Fruit fly (Drosophila melanogaster): ENCODE data around the gene Cpr12A.

Gene Cpr12A

dm6 chrX:13543343-13543742 lies at the start of gene Cpr12A:
Cpr12A (plus strand) TSS chrX:13543643.
- TF ChIP-seq acj6 (GFP tag; optimal IDR thresholded peaks at IDR 0.05), result no peak
- no peak for TF ChIP-seq spab (GFP tag; optimal IDR thresholded peaks at IDR 0.05)
- no peak for TF ChIP-seq CG11762 (GFP tag; optimal IDR thresholded peaks at IDR 0.05; ENCODE audit: insufficient read depth)
- no peak for TF ChIP-seq CG10631 (GFP tag; optimal IDR thresholded peaks at IDR 0.05)
- TF ChIP-seq dac (GFP tag; optimal IDR thresholded peaks at IDR 0.05), result no peak
- TF ChIP-seq CG31627 (GFP tag; optimal IDR thresholded peaks at IDR 0.05), result no peak
- TF ChIP-seq salr (GFP tag; optimal IDR thresholded peaks at IDR 0.05), result no peak
- TF ChIP-seq CG8319 (GFP tag; optimal IDR thresholded peaks at IDR 0.05), result no peak
- TF ChIP-seq CG34406 (GFP tag; optimal IDR thresholded peaks at IDR 0.05), result no peak
- no peak for TF ChIP-seq CG1621 (tag; optimal IDR thresholded peaks at IDR 0.05)
- peak; percentile 4 for TF ChIP-seq Met (GFP tag; optimal IDR thresholded peaks at IDR 0.05)
- TF ChIP-seq vri (GFP tag; optimal IDR thresholded peaks at IDR 0.05), result peak; percentile 7
- no peak for TF ChIP-seq Sox14 (GFP tag; optimal IDR thresholded peaks at IDR 0.05)
- TF ChIP-seq CG8632 (GFP tag; optimal IDR thresholded peaks at IDR 0.05), result peak; percentile 18
- no peak for TF ChIP-seq fd85E (GFP tag; optimal IDR thresholded peaks at IDR 0.05)
- peak; percentile 29 for TF ChIP-seq esn (GFP tag; optimal IDR thresholded peaks at IDR 0.05)
- no peak for TF ChIP-seq pdm3 (GFP tag; optimal IDR thresholded peaks at IDR 0.05)
- no peak for TF ChIP-seq CG16779 (tag; optimal IDR thresholded peaks at IDR 0.05)
- TF ChIP-seq Gug (GFP tag; IDR thresholded peaks at IDR 0.05), result no peak
- no peak for TF ChIP-seq CG4318 (GFP tag; optimal IDR thresholded peaks at IDR 0.05)
- TF ChIP-seq Eip75B (GFP tag; optimal IDR thresholded peaks at IDR 0.05), result no peak
- TF ChIP-seq ss (GFP tag; optimal IDR thresholded peaks at IDR 0.05), result peak; percentile 0 to 11
- no peak for TF ChIP-seq Ets21C (GFP tag; optimal IDR thresholded peaks at IDR 0.05)
- TF ChIP-seq CG3032 (tag; optimal IDR thresholded peaks at IDR 0.05), result peak; percentile 30
- TF ChIP-seq CG3919 (GFP tag; optimal IDR thresholded peaks at IDR 0.05), result peak; percentile 3
- TF ChIP-seq Eip78C (GFP tag), result peak; percentile 64
- no peak for TF ChIP-seq CG32006 (GFP tag; optimal IDR thresholded peaks at IDR 0.05)
- no peak for TF ChIP-seq CG8119 (GFP tag; IDR thresholded peaks at IDR 0.05)
- peak; percentile 11 for TF ChIP-seq OdsH (GFP tag; optimal IDR thresholded peaks at IDR 0.05)
- no peak for TF ChIP-seq dsx (GFP tag; optimal IDR thresholded peaks at IDR 0.05; ENCODE audit: poor library complexity, severe bottlenecking)

dm6 chrX:13527706-13528105 lies 15.7 kb upstream of the Cpr12A start, which contains the start of gene CG15754:
CG15754 (plus strand) TSS chrX:13528006.
- TF ChIP-seq esn (GFP tag; optimal IDR thresholded peaks at IDR 0.05) (no peak), CG8632 (GFP tag; optimal IDR thresholded peaks at IDR 0.05) (no peak), CG11294 (GFP tag; IDR thresholded peaks at IDR 0.05) (no peak), Met (GFP tag; optimal IDR thresholded peaks at IDR 0.05) (no peak), CG9139 (GFP tag; optimal IDR thresholded peaks at IDR 0.05) (no peak), CG6854 (GFP tag; optimal IDR thresholded peaks at IDR 0.05) (no peak), Blimp-1 (GFP tag; optimal IDR thresholded peaks at IDR 0.05) (no peak), Hr4 (GFP tag; optimal IDR thresholded peaks at IDR 0.05) (no peak)

dm6 chrX:13529673-13530072 lies 13.8 kb upstream of the Cpr12A start:
- TF ChIP-seq CG11294 (GFP tag; IDR thresholded peaks at IDR 0.05) (no peak), CG6808 (GFP tag; optimal IDR thresholded peaks at IDR 0.05) (no peak), cyc (GFP tag; optimal IDR thresholded peaks at IDR 0.05) (peak; percentile 7), CG1621 (tag; optimal IDR thresholded peaks at IDR 0.05) (no peak), esn (GFP tag; optimal IDR thresholded peaks at IDR 0.05) (no peak), Ets96B (tag; optimal IDR thresholded peaks at IDR 0.05) (no peak), CG16779 (tag; optimal IDR thresholded peaks at IDR 0.05) (no peak), salr (GFP tag; optimal IDR thresholded peaks at IDR 0.05) (no peak), Hr38 (GFP tag; optimal IDR thresholded peaks at IDR 0.05) (no peak), pdm3 (GFP tag; optimal IDR thresholded peaks at IDR 0.05) (no peak), dsx (GFP tag; optimal IDR thresholded peaks at IDR 0.05; ENCODE audit: poor library complexity, severe bottlenecking) (no peak), Eip78C (GFP tag) (peak; percentile 58), CG4318 (GFP tag; optimal IDR thresholded peaks at IDR 0.05) (no peak), Sox15 (GFP tag; optimal IDR thresholded peaks at IDR 0.05) (no peak), CG11902 (GFP tag; optimal IDR thresholded peaks at IDR 0.05) (no peak), fd59A (GFP tag; optimal IDR thresholded peaks at IDR 0.05) (no peak), vri (GFP tag; optimal IDR thresholded peaks at IDR 0.05) (no peak), CG7368 (GFP tag; optimal IDR thresholded peaks at IDR 0.05) (no peak), Hr39 (GFP tag; optimal IDR thresholded peaks at IDR 0.05) (no peak), CG10631 (GFP tag; optimal IDR thresholded peaks at IDR 0.05) (peak; percentile 29), lz (GFP tag; optimal IDR thresholded peaks at IDR 0.05) (no peak), CG11762 (GFP tag; optimal IDR thresholded peaks at IDR 0.05; ENCODE audit: insufficient read depth) (no peak), CG6276 (GFP tag; optimal IDR thresholded peaks at IDR 0.05) (no peak), CG6163 (GFP tag; IDR thresholded peaks at IDR 0.05) (no peak), eg (GFP tag; IDR thresholded peaks at IDR 0.05) (no peak)
